Fruit fly (Drosophila melanogaster): ENCODE results near the gene Nplp3.

Nplp3 gene

DNA sequence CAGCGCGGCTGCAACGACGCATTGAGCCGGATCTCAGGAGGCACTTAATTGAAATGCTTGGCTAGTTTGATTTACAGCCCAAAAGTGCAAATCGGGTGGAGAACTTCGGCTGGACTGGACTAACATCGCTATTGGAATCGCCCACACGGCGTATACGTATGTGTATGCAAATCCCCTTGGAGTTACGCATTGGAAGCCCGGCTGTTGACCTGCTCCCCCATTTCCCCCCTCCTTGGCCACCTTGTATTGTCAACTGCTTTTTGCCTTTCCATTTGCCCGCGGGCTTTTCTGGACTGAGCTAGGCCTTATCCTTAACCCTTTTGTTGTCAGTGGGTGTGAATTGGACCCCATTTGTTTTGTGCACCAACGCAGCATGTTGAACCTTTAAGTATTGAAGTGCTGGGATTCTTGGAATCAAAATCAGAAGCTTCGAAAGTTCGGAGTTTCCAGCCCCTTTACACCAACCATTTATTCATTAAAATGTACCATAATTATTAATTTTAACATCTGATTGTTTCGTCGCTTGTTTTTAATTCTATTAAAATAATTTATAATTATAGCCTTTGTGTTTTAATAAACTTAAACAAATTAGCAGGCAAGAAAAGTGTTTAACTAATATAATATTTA, 42.3 kb upstream of the Nplp3 start:
- no peak for TF ChIP-seq CG5204 (GFP tag; optimal IDR thresholded peaks at IDR 0.05)
- no peak for TF ChIP-seq cic (GFP tag; optimal IDR thresholded peaks at IDR 0.05)
- TF ChIP-seq ovo (GFP tag; optimal IDR thresholded peaks at IDR 0.05): no peak
- no peak for TF ChIP-seq CG11617 (GFP tag; optimal IDR thresholded peaks at IDR 0.05)
- no peak for TF ChIP-seq cnc (optimal IDR thresholded peaks at IDR 0.05)
- no peak for TF ChIP-seq Mnt (GFP tag; optimal IDR thresholded peaks at IDR 0.05)
- no peak for TF ChIP-seq CG7101 (tag; optimal IDR thresholded peaks at IDR 0.05)
- TF ChIP-seq Clk (GFP tag; optimal IDR thresholded peaks at IDR 0.05): no peak
- TF ChIP-seq CG12768 (GFP tag; optimal IDR thresholded peaks at IDR 0.05): no peak
- no peak for TF ChIP-seq CG33017 (tag; optimal IDR thresholded peaks at IDR 0.05)
- TF ChIP-seq CG7045 (GFP tag; optimal IDR thresholded peaks at IDR 0.05): no peak
- TF ChIP-seq CG1620 (GFP tag; optimal IDR thresholded peaks at IDR 0.05): no peak
- no peak for TF ChIP-seq bab1 (GFP tag; optimal IDR thresholded peaks at IDR 0.05)
- no peak for TF ChIP-seq tj (GFP tag; optimal IDR thresholded peaks at IDR 0.05)

DNA sequence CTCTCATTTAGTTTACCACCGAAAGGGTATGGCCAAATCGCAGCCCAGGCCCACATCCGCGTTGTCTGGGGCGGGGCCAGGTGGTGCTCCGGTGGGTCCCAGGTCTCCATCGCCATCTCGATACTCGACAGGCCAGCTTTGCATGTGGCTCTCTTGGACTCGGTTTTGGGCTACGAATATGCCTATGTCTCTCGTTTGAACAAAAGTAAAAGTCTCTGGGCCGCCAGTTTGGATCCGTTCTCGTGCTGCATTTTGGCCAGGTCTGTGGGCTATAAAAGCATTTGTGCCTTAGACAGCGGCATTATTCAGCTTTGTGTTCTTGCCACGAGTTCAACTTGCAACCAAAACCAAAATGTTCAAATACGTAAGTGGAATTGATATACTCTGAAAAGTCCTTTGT, 40.7 kb upstream of the Nplp3 start, which contains the start of gene CG13065:
TSS of gene CG13065 (plus strand) at position 301 of the 400 bp plus-strand sequence.
- TF ChIP-seq cnc (optimal IDR thresholded peaks at IDR 0.05): no peak
- no peak for TF ChIP-seq ovo (GFP tag; optimal IDR thresholded peaks at IDR 0.05)
- no peak for TF ChIP-seq Hr96 (GFP tag; optimal IDR thresholded peaks at IDR 0.05)
- TF ChIP-seq tj (GFP tag; optimal IDR thresholded peaks at IDR 0.05): no peak
- no peak for TF ChIP-seq CG33017 (tag; optimal IDR thresholded peaks at IDR 0.05)
- no peak for TF ChIP-seq bab1 (GFP tag; optimal IDR thresholded peaks at IDR 0.05)
- TF ChIP-seq CG12768 (GFP tag; optimal IDR thresholded peaks at IDR 0.05): no peak
- no peak for TF ChIP-seq CG11617 (GFP tag; optimal IDR thresholded peaks at IDR 0.05)
- no peak for TF ChIP-seq kay (GFP tag; ENCODE audit: borderline replicate concordance)
- TF ChIP-seq Crg-1 (GFP tag; optimal IDR thresholded peaks at IDR 0.05): no peak
- TF ChIP-seq pad (GFP tag; optimal IDR thresholded peaks at IDR 0.05): no peak
- TF ChIP-seq Clk (GFP tag; optimal IDR thresholded peaks at IDR 0.05): no peak
- TF ChIP-seq CG5204 (GFP tag; optimal IDR thresholded peaks at IDR 0.05): no peak
- TF ChIP-seq CG14711 (tag; optimal IDR thresholded peaks at IDR 0.05): no peak

DNA sequence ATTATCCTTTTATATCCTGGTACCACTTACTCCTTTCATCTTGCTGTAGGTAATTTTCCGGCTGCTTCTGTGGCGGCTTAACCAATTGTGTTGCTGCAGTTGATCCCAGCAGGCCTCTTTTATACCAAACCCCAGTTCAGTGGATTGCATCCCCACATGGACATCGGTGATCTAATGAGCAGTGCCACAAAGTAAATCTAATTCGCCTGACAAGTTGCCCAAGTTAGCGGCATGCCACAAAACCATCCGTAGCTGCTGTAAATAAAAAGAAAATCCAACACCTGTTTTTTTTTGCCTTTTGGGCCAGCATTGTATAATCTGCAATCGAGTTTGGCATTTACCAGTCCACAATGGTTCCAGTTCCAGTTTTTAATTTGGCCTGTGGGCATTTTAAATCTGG, 38.7 kb upstream of the Nplp3 start, which contains the start of gene CG13050:
TSS of gene CG13050 (minus strand) at position 101 of the 400 bp plus-strand sequence.
- TF ChIP-seq pad (GFP tag; optimal IDR thresholded peaks at IDR 0.05): no peak
- no peak for TF ChIP-seq Hr96 (GFP tag; optimal IDR thresholded peaks at IDR 0.05)
- TF ChIP-seq CG7045 (GFP tag; optimal IDR thresholded peaks at IDR 0.05): no peak
- no peak for TF ChIP-seq cic (GFP tag; optimal IDR thresholded peaks at IDR 0.05)
- TF ChIP-seq tj (GFP tag; optimal IDR thresholded peaks at IDR 0.05): no peak
- no peak for TF ChIP-seq CG14711 (tag; optimal IDR thresholded peaks at IDR 0.05)
- no peak for TF ChIP-seq cnc (optimal IDR thresholded peaks at IDR 0.05)
- TF ChIP-seq ovo (GFP tag; optimal IDR thresholded peaks at IDR 0.05): no peak
- TF ChIP-seq bab1 (GFP tag; optimal IDR thresholded peaks at IDR 0.05): no peak
- TF ChIP-seq CG33017 (tag; optimal IDR thresholded peaks at IDR 0.05): no peak
- TF ChIP-seq CG11617 (GFP tag; optimal IDR thresholded peaks at IDR 0.05): no peak

DNA sequence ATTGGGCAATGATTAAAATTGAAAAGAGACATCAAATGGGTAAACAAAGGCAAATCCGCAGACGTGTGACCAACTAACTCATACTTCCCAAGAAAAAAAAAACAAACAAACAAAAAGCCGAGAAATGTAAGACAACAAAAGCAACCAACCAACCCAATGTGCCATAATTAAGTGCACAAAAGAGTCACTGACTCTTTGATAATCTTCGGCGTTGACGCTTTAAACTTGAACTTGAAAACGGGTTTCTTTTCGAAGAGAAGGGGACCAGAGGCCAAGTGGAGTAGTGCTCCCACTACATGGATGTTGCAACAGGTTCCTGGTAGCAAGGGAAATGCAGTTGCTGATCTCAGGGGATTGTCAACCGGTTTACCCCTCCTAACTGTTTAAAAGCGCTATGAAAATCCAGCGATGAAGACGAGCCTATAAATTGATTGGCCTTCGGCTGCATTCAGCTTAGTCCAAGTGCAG, 37.8 kb upstream of the Nplp3 start, which contains the start of gene CG13064:
TSS of gene CG13064 (plus strand) at position 418 of the 468 bp plus-strand sequence.
- TF ChIP-seq cic (GFP tag; optimal IDR thresholded peaks at IDR 0.05) (no peak), CG1620 (GFP tag; optimal IDR thresholded peaks at IDR 0.05) (no peak), Clk (GFP tag; optimal IDR thresholded peaks at IDR 0.05) (no peak), tj (GFP tag; optimal IDR thresholded peaks at IDR 0.05) (no peak), Mnt (GFP tag; optimal IDR thresholded peaks at IDR 0.05) (no peak), CG11617 (GFP tag; optimal IDR thresholded peaks at IDR 0.05) (no peak), ovo (GFP tag; optimal IDR thresholded peaks at IDR 0.05) (no peak), CG14711 (tag; optimal IDR thresholded peaks at IDR 0.05) (no peak), CG12768 (GFP tag; optimal IDR thresholded peaks at IDR 0.05) (no peak), pad (GFP tag; optimal IDR thresholded peaks at IDR 0.05) (no peak), bab1 (GFP tag; optimal IDR thresholded peaks at IDR 0.05) (no peak), toe (GFP tag; optimal IDR thresholded peaks at IDR 0.05) (no peak), Hr96 (GFP tag; optimal IDR thresholded peaks at IDR 0.05) (no peak), CG33017 (tag; optimal IDR thresholded peaks at IDR 0.05) (no peak), kay (GFP tag; ENCODE audit: borderline replicate concordance) (no peak)

DNA sequence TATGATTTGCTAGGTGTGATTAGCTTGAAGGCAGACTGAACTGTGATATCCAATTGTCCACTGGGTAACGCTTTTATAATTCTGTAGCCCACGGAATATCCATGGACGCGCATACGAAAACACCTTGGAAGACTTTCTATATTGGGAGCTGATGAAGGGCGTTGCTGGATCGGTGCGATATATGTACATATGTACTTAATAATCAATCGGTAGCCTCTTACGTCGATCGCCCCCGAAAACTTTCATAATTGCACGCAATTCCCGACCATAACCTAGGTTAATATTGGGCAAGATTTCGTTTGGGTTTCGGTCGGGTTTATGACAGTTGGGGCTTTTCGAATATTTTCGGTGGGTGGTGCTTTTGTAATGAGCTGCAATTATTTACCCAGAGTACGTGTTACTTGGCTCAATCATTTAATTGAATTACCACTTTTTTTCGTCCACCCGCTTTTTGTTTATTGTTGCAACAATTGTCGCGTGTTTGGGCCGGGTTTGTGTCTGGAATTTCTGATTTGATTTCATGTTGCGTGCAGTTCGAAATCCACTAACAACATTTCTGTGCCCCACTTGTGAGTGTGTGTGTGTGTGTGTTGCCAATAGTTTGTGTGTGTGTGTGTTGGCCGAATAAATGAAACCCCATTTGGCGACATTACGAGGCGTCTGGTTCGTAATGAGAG, 35.8 kb upstream of the Nplp3 start, which contains the start of gene CG13049:
TSS of gene CG13049 (minus strand) at position 51 of the 677 bp plus-strand sequence.
- TF ChIP-seq Clk (GFP tag; optimal IDR thresholded peaks at IDR 0.05) (no peak), tj (GFP tag; optimal IDR thresholded peaks at IDR 0.05) (no peak), CG14711 (tag; optimal IDR thresholded peaks at IDR 0.05) (no peak), CG12768 (GFP tag; optimal IDR thresholded peaks at IDR 0.05) (no peak), Crg-1 (GFP tag; optimal IDR thresholded peaks at IDR 0.05) (no peak), Mnt (GFP tag; optimal IDR thresholded peaks at IDR 0.05) (no peak), ovo (GFP tag; optimal IDR thresholded peaks at IDR 0.05) (no peak), CG5204 (GFP tag; optimal IDR thresholded peaks at IDR 0.05) (no peak), toe (GFP tag; optimal IDR thresholded peaks at IDR 0.05) (no peak), Hr96 (GFP tag; optimal IDR thresholded peaks at IDR 0.05) (no peak), kay (GFP tag; ENCODE audit: borderline replicate concordance) (no peak), CG7101 (tag; optimal IDR thresholded peaks at IDR 0.05) (no peak), CG1620 (GFP tag; optimal IDR thresholded peaks at IDR 0.05) (no peak)

DNA sequence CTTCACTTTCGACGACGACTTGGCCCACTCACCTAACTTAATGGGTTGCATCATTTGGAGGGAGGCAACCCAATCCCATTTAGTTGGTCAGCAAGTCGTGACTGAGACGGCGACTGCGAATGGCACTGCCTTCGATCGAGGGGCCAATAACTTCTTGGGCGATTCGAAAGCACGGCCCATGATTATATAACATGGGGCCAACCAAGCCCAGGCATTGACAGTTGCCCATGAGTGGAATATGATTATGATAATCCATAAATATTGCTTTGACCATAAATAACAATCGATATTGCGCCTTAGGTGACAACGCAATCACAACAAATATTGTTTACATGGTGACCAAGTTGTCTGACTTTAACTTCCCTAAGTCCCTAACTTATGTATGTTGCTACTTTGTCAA, 34.0 kb upstream of the Nplp3 start, which contains the start of gene CG13048:
TSS of gene CG13048 (minus strand) at position 101 of the 400 bp plus-strand sequence.
- TF ChIP-seq CG11617 (GFP tag; optimal IDR thresholded peaks at IDR 0.05): no peak
- no peak for TF ChIP-seq CG7101 (tag; optimal IDR thresholded peaks at IDR 0.05)
- TF ChIP-seq cnc (optimal IDR thresholded peaks at IDR 0.05): no peak
- TF ChIP-seq Crg-1 (GFP tag; optimal IDR thresholded peaks at IDR 0.05): no peak
- TF ChIP-seq Mnt (GFP tag; optimal IDR thresholded peaks at IDR 0.05): no peak
- TF ChIP-seq CG5204 (GFP tag; optimal IDR thresholded peaks at IDR 0.05): no peak

Measured in whole organism, adult.